Fruit fly (Drosophila melanogaster) whole organism, embryonic: ENCODE results near the gene CG43163.

ENCODE experiments used
- CG11247 ChIP-seq: fragments of 200-800 bp; sonication (Bioruptor generic); IDR thresholded peaks from 2 replicates; pipeline ENCODE4 v1.3.6; 2022; ENCODE audit warnings: missing biosample characterization, missing genetic modification characterization
- CG12744 ChIP-seq: fragments of 200-800 bp; sonication (Bioruptor generic); optimal IDR thresholded peaks from 2 replicates; lab custom pipeline; 2016; ENCODE audit warnings: missing biosample characterization, missing genetic modification characterization
- CG13287 ChIP-seq: fragments of 200-800 bp; sonication (Bioruptor generic); IDR thresholded peaks from 2 replicates; pipeline ENCODE4 v1.3.6; 2022; ENCODE audit warnings: missing biosample characterization, missing genetic modification characterization; ENCODE audit not compliant: partially characterized antibody
- CG16815 ChIP-seq: fragments of 200-800 bp; sonication (Bioruptor generic); optimal IDR thresholded peaks from 3 replicates; lab custom pipeline; 2017; ENCODE audit warnings: missing biosample characterization, mild to moderate bottlenecking, missing genetic modification characterization
- CG17359 ChIP-seq: fragments of 200-800 bp; sonication (Bioruptor generic); optimal IDR thresholded peaks from 3 replicates; lab custom pipeline; 2018; ENCODE audit warnings: missing biosample characterization, mild to moderate bottlenecking, missing genetic modification characterization, moderate library complexity
- CG2199 ChIP-seq: fragments of 200-800 bp; sonication (Bioruptor generic); IDR thresholded peaks from 3 replicates; pipeline ENCODE4 v1.3.6; 2022; ENCODE audit warnings: missing biosample characterization, missing genetic modification characterization
- CG2712 ChIP-seq: fragments of 200-800 bp; optimal IDR thresholded peaks from 3 replicates; lab custom pipeline; 2019; ENCODE audit warnings: missing biosample characterization, mild to moderate bottlenecking, missing genetic modification characterization, moderate library complexity
- CG43689 ChIP-seq: fragments of 200-800 bp; sonication (Bioruptor generic); IDR thresholded peaks from 2 replicates; pipeline ENCODE4 v1.3.6; 2022; ENCODE audit warnings: missing biosample characterization, missing genetic modification characterization
- CG4707 ChIP-seq: fragments of 200-800 bp; sonication (Bioruptor generic); optimal IDR thresholded peaks from 2 replicates; lab custom pipeline; 2018; ENCODE audit warnings: missing biosample characterization, mild to moderate bottlenecking, missing genetic modification characterization, moderate library complexity
- CG6175 ChIP-seq: fragments of 200-800 bp; sonication (Bioruptor generic); IDR thresholded peaks from 3 replicates; pipeline ENCODE4 v1.3.6; 2022; ENCODE audit warnings: missing biosample characterization, missing genetic modification characterization
- CG6813 ChIP-seq: fragments of 200-800 bp; sonication (Bioruptor generic); optimal IDR thresholded peaks from 2 replicates; lab custom pipeline; 2017; ENCODE audit warnings: missing biosample characterization, missing genetic modification characterization, mild to moderate bottlenecking, moderate library complexity, missing genetic modification reagents
- CG7839 ChIP-seq: fragments of 200-800 bp; sonication (Bioruptor generic); optimal IDR thresholded peaks from 3 replicates; lab custom pipeline; 2018; ENCODE audit warnings: missing biosample characterization, mild to moderate bottlenecking, missing genetic modification characterization, moderate library complexity
- CG7987 ChIP-seq: fragments of 200-800 bp; sonication (Bioruptor generic); optimal IDR thresholded peaks from 2 replicates; lab custom pipeline; 2018; ENCODE audit warnings: missing biosample characterization, mild to moderate bottlenecking, missing genetic modification characterization, moderate library complexity
- CG9797 ChIP-seq: fragments of 200-800 bp; sonication (Bioruptor generic); optimal IDR thresholded peaks from 3 replicates; lab custom pipeline; 2018; ENCODE audit warnings: missing biosample characterization, mild to moderate bottlenecking, missing genetic modification characterization
- CG9932 ChIP-seq: fragments of 200-800 bp; sonication (Bioruptor generic); IDR thresholded peaks from 2 replicates; pipeline ENCODE4 v1.3.6; 2022; ENCODE audit warnings: missing biosample characterization, missing genetic modification characterization
- CrebB ChIP-seq: fragments of 200-800 bp; sonication (Bioruptor generic); optimal IDR thresholded peaks from 3 replicates; lab custom pipeline; 2018; ENCODE audit warnings: missing biosample characterization, mild to moderate bottlenecking, missing genetic modification characterization
- Dbx ChIP-seq: fragments of 200-800 bp; sonication (Bioruptor generic); IDR thresholded peaks from 3 replicates; pipeline ENCODE4 v1.3.6; 2022; ENCODE audit warnings: missing biosample characterization, missing genetic modification characterization
- Deaf1 ChIP-seq: fragments of 200-800 bp; optimal IDR thresholded peaks from 3 replicates; lab custom pipeline; 2019; ENCODE audit warnings: missing biosample characterization, mild to moderate bottlenecking, missing genetic modification characterization, moderate library complexity
- Dll ChIP-seq: fragments of 200-800 bp; sonication (Bioruptor generic); IDR thresholded peaks from 4 replicates; pipeline ENCODE4 v1.3.6; 2022; ENCODE audit warnings: missing biosample characterization, missing genetic modification characterization; ENCODE audit not compliant: partially characterized antibody
- Dref ChIP-seq: fragments of 200-800 bp; sonication (Bioruptor generic); IDR thresholded peaks from 2 replicates; pipeline ENCODE4 v1.3.6; 2022; ENCODE audit warnings: missing biosample characterization, missing genetic modification characterization
- Drgx ChIP-seq: fragments of 200-800 bp; sonication (Bioruptor generic); IDR thresholded peaks from 2 replicates; pipeline ENCODE4 v1.3.6; 2022; ENCODE audit warnings: missing biosample characterization, missing genetic modification characterization
- HLH3B ChIP-seq: fragments of 200-800 bp; sonication (Bioruptor generic); IDR thresholded peaks from 2 replicates; pipeline ENCODE4 v1.3.6; 2022; ENCODE audit warnings: missing biosample characterization, missing genetic modification characterization
- Jarid2 ChIP-seq: fragments of 200-800 bp; sonication (Bioruptor generic); optimal IDR thresholded peaks from 3 replicates; lab custom pipeline; 2017; ENCODE audit warnings: mild to moderate bottlenecking, missing biosample characterization, missing genetic modification reagents, missing genetic modification characterization
- Med ChIP-seq: fragments of 200-800 bp; sonication (Bioruptor generic); peaks from one replicate; lab custom pipeline; 2016; ENCODE audit warnings: missing biosample characterization, missing genetic modification characterization, mild to moderate bottlenecking, inconsistent platforms, moderate library complexity
- Nf-YA ChIP-seq: fragments of 200-800 bp; sonication (Bioruptor generic); IDR thresholded peaks from 2 replicates; pipeline ENCODE4 v1.3.6; 2022; ENCODE audit warnings: missing biosample characterization, missing genetic modification characterization
- PHDP ChIP-seq: fragments of 200-800 bp; sonication (Bioruptor generic); optimal IDR thresholded peaks from 3 replicates; lab custom pipeline; 2018; ENCODE audit warnings: missing biosample characterization, mild to moderate bottlenecking, missing genetic modification characterization, moderate library complexity
- Rfx ChIP-seq: fragments of 200-800 bp; sonication (Bioruptor generic); IDR thresholded peaks from 2 replicates; pipeline ENCODE4 v1.3.6; 2022; ENCODE audit warnings: missing biosample characterization, missing genetic modification characterization
- Xrp1 ChIP-seq: fragments of 200-800 bp; sonication (Bioruptor generic); IDR thresholded peaks from 2 replicates; pipeline ENCODE4 v1.3.6; 2022; ENCODE audit warnings: missing biosample characterization, missing genetic modification characterization
- bigmax ChIP-seq: fragments of 200-800 bp; sonication (Bioruptor generic); optimal IDR thresholded peaks from 2 replicates; lab custom pipeline; 2018; ENCODE audit warnings: missing biosample characterization, mild to moderate bottlenecking, missing genetic modification characterization
- caup ChIP-seq: fragments of 200-800 bp; sonication (Bioruptor generic); optimal IDR thresholded peaks from 3 replicates; lab custom pipeline; 2017; ENCODE audit warnings: missing biosample characterization, mild to moderate bottlenecking, missing genetic modification characterization, moderate library complexity; ENCODE audit not compliant: severe bottlenecking
- corto ChIP-seq: fragments of 200-800 bp; sonication (Bioruptor generic); optimal IDR thresholded peaks from 2 replicates; lab custom pipeline; 2016; ENCODE audit warnings: missing biosample characterization, mild to moderate bottlenecking, missing genetic modification characterization, moderate library complexity
- cwo ChIP-seq: fragments of 200-800 bp; sonication (Bioruptor generic); optimal IDR thresholded peaks from 3 replicates; lab custom pipeline; 2017; ENCODE audit warnings: missing biosample characterization, missing genetic modification characterization, mild to moderate bottlenecking, moderate library complexity, missing genetic modification reagents
- dm ChIP-seq: fragments of 200-800 bp; sonication (Bioruptor generic); optimal IDR thresholded peaks from 3 replicates; lab custom pipeline; 2016; ENCODE audit warnings: missing biosample characterization, missing genetic modification characterization
- eve ChIP-seq, 2 experiments: fragments of >200 bp; optimal IDR thresholded peaks; 2 replicates each; lab custom pipeline; 2017; ENCODE audit warnings: missing biosample characterization in 2 of 2, missing genetic modification characterization in 2 of 2
- exex ChIP-seq: fragments of 200-800 bp; sonication (Bioruptor generic); optimal IDR thresholded peaks from 4 replicates; lab custom pipeline; 2018; ENCODE audit warnings: missing biosample characterization, mild to moderate bottlenecking, missing genetic modification characterization, moderate library complexity
- gsb ChIP-seq: fragments of 200-800 bp; sonication (Bioruptor generic); IDR thresholded peaks from 2 replicates; pipeline ENCODE4 v1.3.6; 2022; ENCODE audit warnings: missing biosample characterization, missing genetic modification characterization
- kah ChIP-seq: fragments of 200-800 bp; sonication (Bioruptor generic); optimal IDR thresholded peaks from 2 replicates; lab custom pipeline; 2018; ENCODE audit warnings: missing biosample characterization, mild to moderate bottlenecking, missing genetic modification characterization
- lab ChIP-seq: fragments of 200-800 bp; sonication (Bioruptor generic); optimal IDR thresholded peaks from 3 replicates; lab custom pipeline; 2017; ENCODE audit warnings: missing biosample characterization, missing genetic modification characterization, mild to moderate bottlenecking, moderate library complexity, missing genetic modification reagents
- mirr ChIP-seq: fragments of 200-800 bp; sonication (Bioruptor generic); optimal IDR thresholded peaks from 3 replicates; lab custom pipeline; 2018; ENCODE audit warnings: missing biosample characterization, mild to moderate bottlenecking, missing genetic modification characterization
- onecut ChIP-seq: fragments of 200-800 bp; sonication (Bioruptor generic); IDR thresholded peaks from 2 replicates; pipeline ENCODE4 v1.3.6; 2022; ENCODE audit warnings: missing biosample characterization, missing genetic modification characterization
- otp ChIP-seq: fragments of 200-800 bp; sonication (Bioruptor generic); IDR thresholded peaks from 3 replicates; pipeline ENCODE4, ENCODE4 v1.3.6; 2022; ENCODE audit warnings: missing biosample characterization, missing genetic modification characterization
- pfk ChIP-seq: fragments of 200-800 bp; sonication (Bioruptor generic); optimal IDR thresholded peaks from 2 replicates; lab custom pipeline; 2018; ENCODE audit warnings: missing biosample characterization, mild to moderate bottlenecking, missing genetic modification characterization, moderate library complexity
- ranshi ChIP-seq: fragments of 200-800 bp; sonication (Bioruptor generic); IDR thresholded peaks from 2 replicates; pipeline ENCODE4 v1.3.6; 2022; ENCODE audit warnings: missing biosample characterization, missing genetic modification characterization
- salm ChIP-seq: fragments of 200-800 bp; sonication (Bioruptor generic); optimal IDR thresholded peaks from 2 replicates; lab custom pipeline; 2018; ENCODE audit warnings: missing biosample characterization, mild to moderate bottlenecking, missing genetic modification characterization
- shn ChIP-seq: fragments of 200-800 bp; sonication (Bioruptor generic); optimal IDR thresholded peaks from 3 replicates; lab custom pipeline; 2016; ENCODE audit warnings: missing biosample characterization, missing genetic modification characterization
- slbo ChIP-seq: fragments of 200-800 bp; sonication (Bioruptor generic); IDR thresholded peaks from 2 replicates; pipeline ENCODE4 v1.3.6; 2022; ENCODE audit warnings: missing biosample characterization, missing genetic modification characterization
- sr ChIP-seq: fragments of 200-800 bp; sonication (Bioruptor generic); IDR thresholded peaks from 3 replicates; pipeline ENCODE4 v1.3.6; 2022; ENCODE audit warnings: missing biosample characterization, missing genetic modification characterization
- trem ChIP-seq: fragments of 200-800 bp; optimal IDR thresholded peaks from 3 replicates; lab custom pipeline; 2019; ENCODE audit warnings: missing biosample characterization, mild to moderate bottlenecking, missing genetic modification characterization, moderate library complexity
- unpg ChIP-seq: fragments of 200-800 bp; sonication (Bioruptor generic); optimal IDR thresholded peaks from 3 replicates; lab custom pipeline; 2018; ENCODE audit warnings: missing biosample characterization, mild to moderate bottlenecking, missing genetic modification characterization, moderate library complexity

Gene CG43163

DNA sequence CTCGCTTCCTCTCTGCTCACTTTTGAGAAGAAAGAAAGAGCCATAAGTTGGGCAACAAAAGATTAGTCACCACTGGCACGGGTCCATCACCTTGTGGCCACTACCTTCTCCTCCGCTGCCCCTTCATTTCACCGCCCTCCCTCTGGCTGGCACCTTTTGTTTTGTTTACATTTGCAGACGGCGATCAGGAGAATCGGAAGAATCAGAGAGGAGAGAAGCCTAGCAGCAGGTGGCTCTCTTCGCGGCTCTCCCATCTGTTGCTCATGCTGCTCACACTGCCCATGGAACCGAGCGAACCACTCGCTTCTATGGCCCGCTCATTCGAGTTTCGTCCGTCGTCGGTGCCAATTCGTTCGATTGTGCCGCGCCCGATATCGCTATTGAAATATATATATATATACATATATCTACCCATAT, 39.4 kb upstream of the CG43163 start (continued):
- TF ChIP-seq cwo (peak; percentile 45), dm (no peak), bigmax (GFP tag; lab: Kevin White, UChicago) (peak; percentile 10), CG12744 (no peak), CG17359 (tag; lab: Kevin White, UChicago) (peak; percentile 11), CG9932 (GFP tag; lab: Robert Waterston, UW) (0 out of 2 replicates have a peak, but pooled peaks have one; percentile 34), ranshi (GFP tag; lab: Robert Waterston, UW) (peak; percentile 17; the same call in 1 of the 2 replicates), CG6813 (peak; percentile 30), CG16815 (GFP tag; lab: Kevin White, UChicago) (no peak), trem (tag; lab: Kevin White, UChicago) (peak; percentile 15), salm (tag; lab: Kevin White, UChicago) (no peak), Nf-YA (0 out of 2 replicates have a peak, but pooled peaks have one; percentile 11), Dll (GFP tag; lab: Robert Waterston, UW) (peak; percentile 21; the same call in 1 of the 4 replicates), CG2712 (tag; lab: Kevin White, UChicago) (peak; percentile 14), Rfx (GFP tag; lab: Robert Waterston, UW) (peak; percentile 16; the same call in 1 of the 2 replicates), CG11247 (GFP tag; lab: Robert Waterston, UW) (no peak), CG2199 (GFP tag; lab: Robert Waterston, UW) (0 out of 3 replicates have a peak, but pooled peaks have one; percentile 34), shn (peak; percentile 58), CG7839 (tag; lab: Kevin White, UChicago) (peak; percentile 2), Dbx (GFP tag; lab: Robert Waterston, UW) (peak; percentile 76; the same call in 2 of the 3 replicates), CG43689 (no peak), Dref (no peak), Med (GFP tag; lab: Kevin White, UChicago) (peak; percentile 85), eve (GFP tag; optimal IDR thresholded peaks at IDR 0.05; lab: Kevin White, UChicago) (no peak), sr (0 out of 3 replicates have a peak, but pooled peaks have one; percentile 14), corto (peak; percentile 62), PHDP (tag; lab: Kevin White, UChicago) (no peak), otp (GFP tag; lab: Robert Waterston, UW) (0 out of 3 replicates have a peak, but pooled peaks have one; percentile 30), Xrp1 (GFP tag; lab: Robert Waterston, UW) (peak; percentile 38), unpg (GFP tag; lab: Kevin White, UChicago) (no peak), CG9797 (GFP tag; lab: Kevin White, UChicago) (no peak), CrebB (peak; percentile 57), CG13287 (peak; percentile 48; the same call in 1 of the 2 replicates), pfk (GFP tag; lab: Kevin White, UChicago) (peak; percentile 29), Jarid2 (GFP tag; lab: Kevin White, UChicago) (peak; percentile 79), kah (GFP tag; lab: Kevin White, UChicago) (peak; percentile 97), CG7987 (GFP tag; lab: Kevin White, UChicago) (peak; percentile 22), lab (GFP tag; lab: Kevin White, UChicago) (peak; percentile 28), onecut (GFP tag; lab: Robert Waterston, UW) (peak; percentile 30; the same call in 1 of the 2 replicates), exex (tag; lab: Kevin White, UChicago) (no peak), HLH3B (GFP tag; lab: Robert Waterston, UW) (0 out of 2 replicates have a peak, but pooled peaks have one; percentile 18), gsb (peak; percentile 25; the same call in 1 of the 2 replicates), CG4707 (GFP tag; lab: Kevin White, UChicago) (no peak), mirr (GFP tag; lab: Kevin White, UChicago) (peak; percentile 54), CG6175 (peak; percentile 59; the same call in 2 of the 3 replicates), Drgx (GFP tag; lab: Robert Waterston, UW) (peak; percentile 33; the same call in 1 of the 2 replicates), slbo (GFP tag; lab: Robert Waterston, UW) (peak; percentile 39; the same call in 1 of the 2 replicates), Deaf1 (tag; lab: Kevin White, UChicago) (peak; percentile 84), caup (peak; percentile 24)
